Worm (Caenorhabditis elegans) whole organism, L3 larva: ENCODE data around the gene srb-6.

ENCODE experiments used
- ZK546.5 ChIP-seq: sonication (generic microtip); optimal IDR thresholded peaks from 2 replicates; lab custom pipeline; 2017; ENCODE audit warnings: missing biosample characterization, missing genetic modification characterization
- ceh-28 ChIP-seq: fragments of 150-350 bp; optimal IDR thresholded peaks from 2 replicates; lab custom pipeline; 2014; ENCODE audit warnings: missing biosample characterization, missing genetic modification reagents, missing genetic modification characterization
- ceh-82 ChIP-seq: fragments of 150-350 bp; optimal IDR thresholded peaks from 2 replicates; lab custom pipeline; 2014; ENCODE audit warnings: missing biosample characterization, missing genetic modification characterization
- egl-27 ChIP-seq: sonication (generic microtip); optimal IDR thresholded peaks from 4 replicates; lab custom pipeline; 2017; ENCODE audit warnings: missing biosample characterization, missing genetic modification reagents, missing genetic modification characterization
- hmg-11 ChIP-seq: sonication (generic microtip); optimal IDR thresholded peaks from 2 replicates; lab custom pipeline; 2016; ENCODE audit warnings: missing genetic modification characterization, missing compliant biosample characterization
- jun-1 ChIP-seq: fragments of 150-350 bp; optimal IDR thresholded peaks from 2 replicates; lab custom pipeline; 2014; ENCODE audit warnings: missing biosample characterization, missing genetic modification reagents, missing genetic modification characterization
- lin-15B ChIP-seq: fragments of 150-350 bp; optimal IDR thresholded peaks from 2 replicates; lab custom pipeline; 2014; ENCODE audit warnings: missing biosample characterization, missing genetic modification characterization
- nhr-28 ChIP-seq: fragments of 150-350 bp; optimal IDR thresholded peaks from 2 replicates; lab custom pipeline; 2014; ENCODE audit warnings: missing biosample characterization, missing genetic modification characterization
- nhr-76 ChIP-seq: fragments of 150-350 bp; sonication (generic microtip); optimal IDR thresholded peaks from 5 replicates; lab custom pipeline; 2014; ENCODE audit warnings: missing biosample characterization, missing genetic modification characterization
- pha-4 ChIP-seq: fragments of 150-350 bp; optimal IDR thresholded peaks from 2 replicates; lab custom pipeline; 2014; ENCODE audit warnings: missing biosample characterization, missing genetic modification reagents, missing genetic modification characterization
- skn-1 ChIP-seq: fragments of 150-350 bp; optimal IDR thresholded peaks from 2 replicates; lab custom pipeline; 2014; ENCODE audit warnings: missing biosample characterization, missing genetic modification characterization
- unc-62 ChIP-seq: fragments of 150-350 bp; sonication (generic microtip); optimal IDR thresholded peaks from 4 replicates; lab custom pipeline; 2014; ENCODE audit warnings: missing biosample characterization, missing genetic modification reagents, missing genetic modification characterization
- ztf-4 ChIP-seq: fragments of 150-350 bp; optimal IDR thresholded peaks from 2 replicates; lab custom pipeline; 2014; ENCODE audit warnings: missing biosample characterization, missing genetic modification characterization

DNA sequence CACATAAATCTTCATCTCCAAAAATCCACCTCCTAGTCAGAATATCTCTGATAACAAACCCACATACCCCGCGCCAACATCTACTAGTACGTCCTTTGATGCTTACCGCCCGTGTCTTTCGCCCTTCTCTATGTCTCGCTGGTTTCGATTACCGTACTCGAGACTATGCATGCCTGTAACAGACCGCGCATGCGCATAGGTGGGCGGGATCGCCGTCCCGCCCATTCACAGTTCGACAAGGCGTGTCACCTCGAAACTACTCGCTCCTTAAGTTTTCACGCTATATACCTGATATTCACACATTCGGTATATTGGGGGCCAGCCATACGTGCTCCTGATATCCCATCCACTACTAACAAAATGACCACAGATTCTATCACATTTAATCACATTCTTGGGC is 48.2 kb upstream of the srb-6 start, which contains the start of gene pax-3:
- TF ChIP-seq ztf-4 (no peak), hmg-11 (tag; lab: Kevin White, UChicago) (no peak), egl-27 (tag; lab: Kevin White, UChicago) (no peak), ZK546.5 (tag; lab: Kevin White, UChicago) (no peak), ceh-82 (tag; lab: Kevin White, UChicago) (no peak), jun-1 (tag; lab: Kevin White, UChicago) (no peak), ceh-28 (no peak), nhr-76 (no peak), unc-62 (GFP tag; lab: Kevin White, UChicago) (no peak), lin-15B (tag; lab: Kevin White, UChicago) (no peak), nhr-28 (tag; lab: Kevin White, UChicago) (no peak), skn-1 (tag; lab: Kevin White, UChicago) (no peak), pha-4 (no peak)
